Worm (Caenorhabditis elegans): ENCODE data around the gene K09C4.5.

ce11 chrX:3271673-3272072 is 10.8 kb upstream of the K09C4.5 start, which contains the start of gene K09C4.9:
- TF ChIP-seq lin-11 (tag; optimal IDR thresholded peaks at IDR 0.05): no peak
- TF ChIP-seq fkh-6 (tag; optimal IDR thresholded peaks at IDR 0.05): no peak
- no peak for TF ChIP-seq sox-2 (GFP tag; IDR thresholded peaks at IDR 0.05)
- no peak for TF ChIP-seq K02D7.2 (tag; optimal IDR thresholded peaks at IDR 0.05)
- TF ChIP-seq sox-4 (tag; optimal IDR thresholded peaks at IDR 0.05): no peak
- TF ChIP-seq nhr-11 (tag; optimal IDR thresholded peaks at IDR 0.05): no peak
- TF ChIP-seq pax-1 (tag; optimal IDR thresholded peaks at IDR 0.05): no peak

Data from whole organism, late embryonic.